Fruit fly (Drosophila melanogaster): ENCODE results near the gene sau.

Gene sau

dm6 chr2L:2202018-2202852 lies 23.9 kb upstream of the sau start:
- peak; percentile 100 for TF ChIP-seq CG17801 (GFP tag; optimal IDR thresholded peaks at IDR 0.05; ENCODE audit: partially characterized antibody)

dm6 chr2L:2202853-2203717 lies 23.1 kb upstream of the sau start:
- peak; percentile 57 for TF ChIP-seq CG17801 (GFP tag; optimal IDR thresholded peaks at IDR 0.05; ENCODE audit: partially characterized antibody)

- no peak for TF ChIP-seq CG17801 (GFP tag; optimal IDR thresholded peaks at IDR 0.05; ENCODE audit: partially characterized antibody)
These were observed 20.1 kb upstream of the sau start, which contains the start of gene CG31668 for dm6 chr2L:2206066-2206465. TSS of gene CG31668 (minus strand) at chr2L:2206166.

dm6 chr2L:2209002-2209401 lies 17.1 kb upstream of the sau start, which contains the start of gene CG33124:
TSS of gene CG33124 (minus strand) at chr2L:2209102.
- TF ChIP-seq CG17801 (GFP tag; optimal IDR thresholded peaks at IDR 0.05; ENCODE audit: partially characterized antibody): no peak

dm6 chr2L:2212478-2212877 lies 13.7 kb upstream of the sau start, which contains the start of gene CG15385:
TSS of gene CG15385 (minus strand) at chr2L:2212571.
- TF ChIP-seq CG17801 (GFP tag; optimal IDR thresholded peaks at IDR 0.05; ENCODE audit: partially characterized antibody): no peak

dm6 chr2L:2214004-2214403 lies 12.1 kb upstream of the sau start, which contains the start of the genes Uch and CG34174:
TSS of gene Uch (minus strand) at chr2L:2214211.
TSS of gene CG34174 (plus strand) at chr2L:2214266.
- peak; percentile 43 for TF ChIP-seq CG17801 (GFP tag; optimal IDR thresholded peaks at IDR 0.05; ENCODE audit: partially characterized antibody)

- TF ChIP-seq CG17801 (GFP tag; optimal IDR thresholded peaks at IDR 0.05; ENCODE audit: partially characterized antibody): no peak
These were observed 10.1 kb upstream of the sau start, which contains the start of gene daed for dm6 chr2L:2216065-2216464. TSS of gene daed (minus strand) at chr2L:2216311.

dm6 chr2L:2217067-2217684 lies 9.0 kb upstream of the sau start, which contains the start of the genes CG15386, CG42371 and mio:
TSS of gene CG15386 (minus strand) at chr2L:2217246.
TSS of gene CG42371 (minus strand) at chr2L:2217246.
TSS of gene mio (plus strand) at chr2L:2217290.
- peak; percentile 60 for TF ChIP-seq CG17801 (GFP tag; optimal IDR thresholded peaks at IDR 0.05; ENCODE audit: partially characterized antibody)

dm6 chr2L:2220573-2221332 lies 5.4 kb upstream of the sau start, which contains the start of gene papi:
TSS of gene papi (plus strand) at chr2L:2220748.
- TF ChIP-seq CG17801 (GFP tag; optimal IDR thresholded peaks at IDR 0.05; ENCODE audit: partially characterized antibody): no peak

- TF ChIP-seq CG17801 (GFP tag; optimal IDR thresholded peaks at IDR 0.05; ENCODE audit: partially characterized antibody): peak; percentile 99
These were observed 4.4 kb upstream of the sau start for dm6 chr2L:2221649-2222150.

dm6 chr2L:2222377-2222776 lies 3.8 kb upstream of the sau start:
- TF ChIP-seq CG17801 (GFP tag; optimal IDR thresholded peaks at IDR 0.05; ENCODE audit: partially characterized antibody): no peak

dm6 chr2L:2227316-2227715 lies 1.2 kb downstream of the sau start:
- TF ChIP-seq CG17801 (GFP tag; optimal IDR thresholded peaks at IDR 0.05; ENCODE audit: partially characterized antibody): peak; percentile 35

dm6 chr2L:2228179-2228849 lies 2.2 kb downstream of the sau start:
- TF ChIP-seq CG17801 (GFP tag; optimal IDR thresholded peaks at IDR 0.05; ENCODE audit: partially characterized antibody): no peak
